Fruit fly (Drosophila melanogaster) whole organism, pupa: ENCODE measurements around the gene upSET.

ENCODE experiments used
- CG10348 ChIP-seq: fragments of 200-800 bp; sonication (Bioruptor generic); IDR thresholded peaks from 2 replicates; pipeline ENCODE4 v1.3.6; 2022; ENCODE audit warnings: missing biosample characterization, missing genetic modification characterization
- CG12605 ChIP-seq: fragments of 200-800 bp; sonication (Bioruptor generic); IDR thresholded peaks from 2 replicates; pipeline ENCODE4 v1.3.6; 2022; ENCODE audit warnings: missing biosample characterization, missing genetic modification characterization
- CG13204 ChIP-seq: fragments of 200-800 bp; sonication (Bioruptor generic); optimal IDR thresholded peaks from 2 replicates; lab custom pipeline; 2018; ENCODE audit warnings: missing biosample characterization, mild to moderate bottlenecking, missing genetic modification characterization, moderate library complexity
- CG14655 ChIP-seq: fragments of 200-800 bp; sonication (Bioruptor generic); optimal IDR thresholded peaks from 3 replicates; lab custom pipeline; 2017; ENCODE audit warnings: mild to moderate bottlenecking, missing biosample characterization, missing genetic modification reagents, missing genetic modification characterization
- CG15710 ChIP-seq: fragments of 200-800 bp; sonication (Bioruptor generic); optimal IDR thresholded peaks from 2 replicates; lab custom pipeline; 2018; ENCODE audit warnings: missing biosample characterization, mild to moderate bottlenecking, missing genetic modification characterization, moderate library complexity
- CG17806 ChIP-seq: fragments of 200-800 bp; sonication (Bioruptor generic); optimal IDR thresholded peaks from 2 replicates; lab custom pipeline; 2018; ENCODE audit warnings: missing biosample characterization, mild to moderate bottlenecking, missing genetic modification characterization, moderate library complexity
- CG32121 ChIP-seq: fragments of 200-800 bp; sonication (Bioruptor generic); IDR thresholded peaks from 2 replicates; pipeline ENCODE4 v1.3.6; 2022; ENCODE audit warnings: missing biosample characterization, missing genetic modification characterization
- CG34367 ChIP-seq: fragments of 200-800 bp; sonication (Bioruptor generic); optimal IDR thresholded peaks from 2 replicates; lab custom pipeline; 2018; ENCODE audit warnings: missing biosample characterization, mild to moderate bottlenecking, missing genetic modification characterization
- CG4496 ChIP-seq: fragments of 200-800 bp; sonication (Bioruptor generic); IDR thresholded peaks from 3 replicates; pipeline ENCODE4 v1.3.6; 2022; ENCODE audit warnings: missing biosample characterization, missing genetic modification characterization
- CG8159 ChIP-seq: fragments of 200-800 bp; sonication (Bioruptor generic); optimal IDR thresholded peaks from 3 replicates; lab custom pipeline; 2018; ENCODE audit warnings: missing biosample characterization, mild to moderate bottlenecking, missing genetic modification characterization, moderate library complexity
- CG8301 ChIP-seq: fragments of 200-800 bp; sonication (Bioruptor generic); optimal IDR thresholded peaks from 2 replicates; lab custom pipeline; 2018; ENCODE audit warnings: missing biosample characterization, mild to moderate bottlenecking, missing genetic modification characterization
- CG9948 ChIP-seq: fragments of 200-800 bp; sonication (Bioruptor generic); optimal IDR thresholded peaks from 2 replicates; lab custom pipeline; 2018; ENCODE audit warnings: missing biosample characterization, mild to moderate bottlenecking, missing genetic modification characterization, moderate library complexity
- D1 ChIP-seq: fragments of 200-800 bp; sonication (Bioruptor generic); optimal IDR thresholded peaks from 2 replicates; lab custom pipeline; 2018; ENCODE audit warnings: missing biosample characterization, mild to moderate bottlenecking, missing genetic modification characterization, moderate library complexity
- EcR ChIP-seq: fragments of 200-800 bp; sonication (Bioruptor generic); optimal IDR thresholded peaks from 3 replicates; lab custom pipeline; 2019; ENCODE audit warnings: missing biosample characterization, missing genetic modification characterization, mild to moderate bottlenecking, moderate library complexity, missing genetic modification reagents
- Ets98B ChIP-seq: fragments of 200-800 bp; sonication (Bioruptor generic); IDR thresholded peaks from 2 replicates; pipeline ENCODE4 v1.3.6; 2022; ENCODE audit warnings: missing biosample characterization, missing genetic modification characterization
- Pif1A ChIP-seq: fragments of 200-800 bp; sonication (Bioruptor generic); optimal IDR thresholded peaks from 3 replicates; lab custom pipeline; 2016; ENCODE audit warnings: missing biosample characterization, missing genetic modification characterization
- Pif1B ChIP-seq: fragments of 200-800 bp; sonication (Bioruptor generic); optimal IDR thresholded peaks from 3 replicates; lab custom pipeline; 2016; ENCODE audit warnings: missing biosample characterization, missing genetic modification characterization
- Snoo ChIP-seq: fragments of 200-800 bp; sonication (Bioruptor generic); optimal IDR thresholded peaks from 3 replicates; lab custom pipeline; 2017; ENCODE audit warnings: missing biosample characterization, mild to moderate bottlenecking, missing genetic modification characterization, inconsistent platforms
- fd96Ca ChIP-seq: fragments of 200-800 bp; sonication (Bioruptor generic); IDR thresholded peaks from 3 replicates; pipeline ENCODE4 v1.3.6; 2022; ENCODE audit warnings: missing biosample characterization, missing genetic modification characterization
- gl ChIP-seq: fragments of 200-800 bp; sonication (Bioruptor generic); optimal IDR thresholded peaks from 2 replicates; lab custom pipeline; 2018; ENCODE audit warnings: missing biosample characterization, mild to moderate bottlenecking, missing genetic modification characterization
- rn ChIP-seq: fragments of 200-800 bp; sonication (Bioruptor generic); IDR thresholded peaks from 2 replicates; pipeline ENCODE4 v1.3.6; 2022; ENCODE audit warnings: missing biosample characterization, missing genetic modification characterization

The upSET gene

dm6 chr3L:14003297-14004040 is 1.5 kb downstream of the upSET start:
- TF ChIP-seq Pif1A (GFP tag; lab: Kevin White, UChicago) (no peak), gl (tag; lab: Kevin White, UChicago) (peak; percentile 11), fd96Ca (peak; percentile 34; the same call in 2 of the 3 replicates), CG32121 (GFP tag; lab: Robert Waterston, UW) (no peak), CG4496 (GFP tag; lab: Robert Waterston, UW) (peak; percentile 71; the same call in 2 of the 3 replicates), CG34367 (tag; lab: Kevin White, UChicago) (peak; percentile 43), D1 (tag; lab: Kevin White, UChicago) (no peak), Pif1B (GFP tag; lab: Kevin White, UChicago) (no peak), rn (GFP tag; lab: Robert Waterston, UW) (no peak), CG15710 (peak; percentile 21), CG8301 (tag; lab: Kevin White, UChicago) (peak; percentile 21), CG10348 (GFP tag; lab: Robert Waterston, UW) (no peak)
- TF ChIP-seq, all 21 proteins: peak for 6

- no peak for TF ChIP-seq CG15710
- TF ChIP-seq CG9948 (tag; lab: Kevin White, UChicago), result no peak
- TF ChIP-seq gl (tag; lab: Kevin White, UChicago), result no peak
- TF ChIP-seq CG17806 (tag; lab: Kevin White, UChicago), result no peak
- TF ChIP-seq Ets98B (GFP tag; lab: Robert Waterston, UW), result peak; percentile 55
- TF ChIP-seq fd96Ca, result peak; percentile 56; the same call in 1 of the 3 replicates
- TF ChIP-seq D1 (tag; lab: Kevin White, UChicago), result no peak
- peak; percentile 18 for TF ChIP-seq CG13204
- TF ChIP-seq CG32121 (GFP tag; lab: Robert Waterston, UW), result peak; percentile 47; the same call in 1 of the 2 replicates
- TF ChIP-seq CG10348 (GFP tag; lab: Robert Waterston, UW), result no peak
- TF ChIP-seq CG4496 (GFP tag; lab: Robert Waterston, UW), result peak; percentile 17; the same call in 1 of the 3 replicates
- no peak for TF ChIP-seq Pif1B (GFP tag; lab: Kevin White, UChicago)
- peak; percentile 35; the same call in 1 of the 2 replicates for TF ChIP-seq CG12605 (GFP tag; lab: Robert Waterston, UW)
- no peak for TF ChIP-seq CG34367 (tag; lab: Kevin White, UChicago)
- peak; percentile 17 for TF ChIP-seq CG14655
Measured at dm6 chr3L:14004041-14004407, 2.1 kb downstream of the upSET start.

dm6 chr3L:14004963-14005458 is 3.1 kb downstream of the upSET start:
- peak; percentile 93 for TF ChIP-seq CG13204
- TF ChIP-seq CG34367 (tag; lab: Kevin White, UChicago), result peak; percentile 96
- TF ChIP-seq gl (tag; lab: Kevin White, UChicago), result peak; percentile 94
- TF ChIP-seq CG10348 (GFP tag; lab: Robert Waterston, UW), result peak; percentile 98
- TF ChIP-seq Pif1B (GFP tag; lab: Kevin White, UChicago), result peak; percentile 98
- peak; percentile 97 for TF ChIP-seq CG15710
- peak; percentile 48 for TF ChIP-seq EcR (GFP tag; lab: Kevin White, UChicago)
- peak; percentile 96 for TF ChIP-seq Snoo (tag; lab: Kevin White, UChicago)
- TF ChIP-seq CG8301 (tag; lab: Kevin White, UChicago), result peak; percentile 98
- peak; percentile 98 for TF ChIP-seq CG32121 (GFP tag; lab: Robert Waterston, UW)
- TF ChIP-seq CG14655, result peak; percentile 98
- peak; percentile 100 for TF ChIP-seq fd96Ca
- TF ChIP-seq CG17806 (tag; lab: Kevin White, UChicago), result peak; percentile 97
- no peak for TF ChIP-seq D1 (tag; lab: Kevin White, UChicago)
- TF ChIP-seq CG8159 (tag; lab: Kevin White, UChicago), result peak; percentile 97
- peak; percentile 99 for TF ChIP-seq CG4496 (GFP tag; lab: Robert Waterston, UW)
- peak; percentile 97 for TF ChIP-seq CG9948 (tag; lab: Kevin White, UChicago)
- peak; percentile 96 for TF ChIP-seq CG12605 (GFP tag; lab: Robert Waterston, UW)
- peak; percentile 99 for TF ChIP-seq Ets98B (GFP tag; lab: Robert Waterston, UW)
- TF ChIP-seq rn (GFP tag; lab: Robert Waterston, UW), result peak; percentile 97
- peak; percentile 98 for TF ChIP-seq Pif1A (GFP tag; lab: Kevin White, UChicago)

- TF ChIP-seq CG4496 (GFP tag; lab: Robert Waterston, UW) (peak; percentile 19; the same call in 1 of the 3 replicates), Ets98B (GFP tag; lab: Robert Waterston, UW) (no peak), Pif1A (GFP tag; lab: Kevin White, UChicago) (no peak), CG34367 (tag; lab: Kevin White, UChicago) (no peak), Pif1B (GFP tag; lab: Kevin White, UChicago) (no peak), CG15710 (no peak), gl (tag; lab: Kevin White, UChicago) (no peak), EcR (GFP tag; lab: Kevin White, UChicago) (no peak)
Measured at dm6 chr3L:14005627-14006287, 3.8 kb downstream of the upSET start.

- peak; percentile 15 for TF ChIP-seq Ets98B (GFP tag; lab: Robert Waterston, UW)
- no peak for TF ChIP-seq CG32121 (GFP tag; lab: Robert Waterston, UW)
- 0 out of 2 replicates have a peak, but pooled peaks have one; percentile 8 for TF ChIP-seq CG12605 (GFP tag; lab: Robert Waterston, UW)
Measured at dm6 chr3L:14006704-14007126, 4.8 kb downstream of the upSET start.
